Fruit fly (Drosophila melanogaster): ENCODE data around the gene CG7655.
A peak's percentile ranks its signal among the peaks of the same experiment; 100 is the strongest.

Gene CG7655

dm6 chr3R:17681611-17682243 is 742 bp upstream of the CG7655 start:
- no peak for TF ChIP-seq CG33017 (tag; optimal IDR thresholded peaks at IDR 0.05)
- no peak for TF ChIP-seq Clk (GFP tag; optimal IDR thresholded peaks at IDR 0.05)

dm6 chr3R:17684854-17685253 is 2.4 kb downstream of the CG7655 start, which contains the start of the genes CG31251 and CG31360:
CG31251 (minus strand) TSS chr3R:17684915.
CG31360 (plus strand) TSS chr3R:17685097.
- TF ChIP-seq Clk (GFP tag; optimal IDR thresholded peaks at IDR 0.05) (no peak), CG7101 (tag; optimal IDR thresholded peaks at IDR 0.05) (peak; percentile 13), bab1 (GFP tag; optimal IDR thresholded peaks at IDR 0.05) (peak; percentile 4), CG33017 (tag; optimal IDR thresholded peaks at IDR 0.05) (no peak), ovo (GFP tag; optimal IDR thresholded peaks at IDR 0.05) (no peak), toe (GFP tag; optimal IDR thresholded peaks at IDR 0.05) (no peak), CG14711 (tag; optimal IDR thresholded peaks at IDR 0.05) (peak; percentile 39), CG1620 (GFP tag; optimal IDR thresholded peaks at IDR 0.05) (no peak), cic (GFP tag; optimal IDR thresholded peaks at IDR 0.05) (no peak)

- TF ChIP-seq kay (GFP tag; ENCODE audit: borderline replicate concordance) (no peak), CG12768 (GFP tag; optimal IDR thresholded peaks at IDR 0.05) (no peak), bab1 (GFP tag; optimal IDR thresholded peaks at IDR 0.05) (peak; percentile 49), cic (GFP tag; optimal IDR thresholded peaks at IDR 0.05) (no peak), Crg-1 (GFP tag; optimal IDR thresholded peaks at IDR 0.05) (peak; percentile 16), CG7101 (tag; optimal IDR thresholded peaks at IDR 0.05) (peak; percentile 22), CG1620 (GFP tag; optimal IDR thresholded peaks at IDR 0.05) (no peak), Hr96 (GFP tag; optimal IDR thresholded peaks at IDR 0.05) (no peak), pad (GFP tag; optimal IDR thresholded peaks at IDR 0.05) (no peak), tj (GFP tag; optimal IDR thresholded peaks at IDR 0.05) (no peak), toe (GFP tag; optimal IDR thresholded peaks at IDR 0.05) (no peak)
Observed at dm6 chr3R:17686875-17687274, 4.4 kb downstream of the CG7655 start, which contains the start of gene CG31249. CG31249 (minus strand) TSS chr3R:17687071.

dm6 chr3R:17699891-17700487 is 17.5 kb downstream of the CG7655 start:
- TF ChIP-seq CG12768 (GFP tag; optimal IDR thresholded peaks at IDR 0.05): no peak
- peak; percentile 86 for TF ChIP-seq Clk (GFP tag; optimal IDR thresholded peaks at IDR 0.05)
- peak; percentile 68 for TF ChIP-seq Mnt (GFP tag; optimal IDR thresholded peaks at IDR 0.05)

- peak; percentile 60 for TF ChIP-seq Hr96 (GFP tag; optimal IDR thresholded peaks at IDR 0.05)
- TF ChIP-seq cnc (optimal IDR thresholded peaks at IDR 0.05): no peak
- peak; percentile 96 for TF ChIP-seq CG14711 (tag; optimal IDR thresholded peaks at IDR 0.05)
- peak; percentile 91 for TF ChIP-seq pad (GFP tag; optimal IDR thresholded peaks at IDR 0.05)
- peak; percentile 67 for TF ChIP-seq CG1620 (GFP tag; optimal IDR thresholded peaks at IDR 0.05)
- peak; percentile 99 for TF ChIP-seq CG33017 (tag; optimal IDR thresholded peaks at IDR 0.05)
- peak; percentile 99 for TF ChIP-seq CG11617 (GFP tag; optimal IDR thresholded peaks at IDR 0.05)
- peak; percentile 99 for TF ChIP-seq kay (GFP tag; ENCODE audit: borderline replicate concordance)
- TF ChIP-seq ovo (GFP tag; optimal IDR thresholded peaks at IDR 0.05): peak; percentile 92
- peak; percentile 88 for TF ChIP-seq Crg-1 (GFP tag; optimal IDR thresholded peaks at IDR 0.05)
- TF ChIP-seq toe (GFP tag; optimal IDR thresholded peaks at IDR 0.05): peak; percentile 87
- TF ChIP-seq cic (GFP tag; optimal IDR thresholded peaks at IDR 0.05): peak; percentile 84
- TF ChIP-seq CG12768 (GFP tag; optimal IDR thresholded peaks at IDR 0.05): peak; percentile 98
- peak; percentile 91 for TF ChIP-seq tj (GFP tag; optimal IDR thresholded peaks at IDR 0.05)
- TF ChIP-seq CG5204 (GFP tag; optimal IDR thresholded peaks at IDR 0.05): no peak
- TF ChIP-seq Mnt (GFP tag; optimal IDR thresholded peaks at IDR 0.05): peak; percentile 17
- peak; percentile 98 for TF ChIP-seq bab1 (GFP tag; optimal IDR thresholded peaks at IDR 0.05)
- TF ChIP-seq CG7045 (GFP tag; optimal IDR thresholded peaks at IDR 0.05): peak; percentile 99
- peak; percentile 99 for TF ChIP-seq CG7101 (tag; optimal IDR thresholded peaks at IDR 0.05)
- TF ChIP-seq Clk (GFP tag; optimal IDR thresholded peaks at IDR 0.05): peak; percentile 76
Observed at dm6 chr3R:17700488-17701130, 18.1 kb downstream of the CG7655 start.

dm6 chr3R:17701131-17701593 is 18.7 kb downstream of the CG7655 start:
- TF ChIP-seq ovo (GFP tag; optimal IDR thresholded peaks at IDR 0.05) (peak; percentile 75), CG1620 (GFP tag; optimal IDR thresholded peaks at IDR 0.05) (peak; percentile 10), CG12768 (GFP tag; optimal IDR thresholded peaks at IDR 0.05) (peak; percentile 81), tj (GFP tag; optimal IDR thresholded peaks at IDR 0.05) (peak; percentile 95), CG14711 (tag; optimal IDR thresholded peaks at IDR 0.05) (no peak), Clk (GFP tag; optimal IDR thresholded peaks at IDR 0.05) (no peak), pad (GFP tag; optimal IDR thresholded peaks at IDR 0.05) (peak; percentile 48), CG11617 (GFP tag; optimal IDR thresholded peaks at IDR 0.05) (no peak), cic (GFP tag; optimal IDR thresholded peaks at IDR 0.05) (peak; percentile 91), CG33017 (tag; optimal IDR thresholded peaks at IDR 0.05) (peak; percentile 36), CG5204 (GFP tag; optimal IDR thresholded peaks at IDR 0.05) (no peak), cnc (optimal IDR thresholded peaks at IDR 0.05) (no peak), kay (GFP tag; ENCODE audit: borderline replicate concordance) (no peak), Crg-1 (GFP tag; optimal IDR thresholded peaks at IDR 0.05) (no peak), Mnt (GFP tag; optimal IDR thresholded peaks at IDR 0.05) (peak; percentile 85), bab1 (GFP tag; optimal IDR thresholded peaks at IDR 0.05) (peak; percentile 38), toe (GFP tag; optimal IDR thresholded peaks at IDR 0.05) (peak; percentile 19), Hr96 (GFP tag; optimal IDR thresholded peaks at IDR 0.05) (peak; percentile 52), CG7045 (GFP tag; optimal IDR thresholded peaks at IDR 0.05) (no peak), CG7101 (tag; optimal IDR thresholded peaks at IDR 0.05) (peak; percentile 13)

Measured in whole organism, adult.